Worm (Caenorhabditis elegans) whole organism, mixed stage, embryonic: ENCODE results near the gene srsx-27.

Experiments used
- blmp-1 ChIP-seq: fragments of 150-350 bp; optimal IDR thresholded peaks from 2 replicates; lab custom pipeline; 2014; ENCODE audit warnings: missing biosample characterization, missing genetic modification characterization
- ces-1 ChIP-seq: fragments of 150-350 bp; optimal IDR thresholded peaks from 2 replicates; lab custom pipeline; 2014; ENCODE audit warnings: missing biosample characterization, missing genetic modification reagents, missing genetic modification characterization
- cnd-1 ChIP-seq: fragments of 200-800 bp; sonication (Bioruptor generic); optimal IDR thresholded peaks from 2 replicates; lab custom pipeline; 2018; ENCODE audit warnings: mild to moderate bottlenecking, missing genetic modification characterization, missing compliant biosample characterization
- drap-1 ChIP-seq: fragments of 200-800 bp; sonication (Bioruptor generic); optimal IDR thresholded peaks from 3 replicates; lab custom pipeline; 2018; ENCODE audit warnings: mild to moderate bottlenecking, missing genetic modification characterization, missing compliant biosample characterization
- elt-3 ChIP-seq: fragments of 150-350 bp; optimal IDR thresholded peaks from 2 replicates; lab custom pipeline; 2014; ENCODE audit warnings: missing biosample characterization, missing genetic modification characterization
- ham-2 ChIP-seq: fragments of 200-800 bp; sonication (Bioruptor generic); optimal IDR thresholded peaks from 2 replicates; lab custom pipeline; 2018; ENCODE audit warnings: mild to moderate bottlenecking, missing genetic modification characterization, missing compliant biosample characterization
- lin-32 ChIP-seq: fragments of 200-800 bp; sonication (Bioruptor generic); optimal IDR thresholded peaks from 2 replicates; lab custom pipeline; 2018; ENCODE audit warnings: mild to moderate bottlenecking, missing genetic modification characterization, missing compliant biosample characterization
- mab-5 ChIP-seq: fragments of 150-350 bp; optimal IDR thresholded peaks from 2 replicates; lab custom pipeline; 2014; ENCODE audit warnings: missing biosample characterization, missing genetic modification characterization
- mep-1 ChIP-seq: fragments of 150-350 bp; optimal IDR thresholded peaks from 2 replicates; lab custom pipeline; 2017; ENCODE audit warnings: missing biosample characterization, missing genetic modification reagents, missing genetic modification characterization, inconsistent platforms
- nhr-12 ChIP-seq: fragments of 150-350 bp; optimal IDR thresholded peaks from 2 replicates; lab custom pipeline; 2014; ENCODE audit warnings: missing biosample characterization, missing genetic modification characterization
- nhr-2 ChIP-seq: fragments of 150-350 bp; optimal IDR thresholded peaks from 2 replicates; lab custom pipeline; 2014; ENCODE audit warnings: missing biosample characterization, missing genetic modification characterization
- nhr-76 ChIP-seq: sonication (generic microtip); optimal IDR thresholded peaks from 2 replicates; lab custom pipeline; 2017; ENCODE audit warnings: missing biosample characterization, missing genetic modification characterization
- pha-4 ChIP-seq: fragments of 150-350 bp; optimal IDR thresholded peaks from 2 replicates; lab custom pipeline; 2018; ENCODE audit warnings: missing biosample characterization, missing genetic modification reagents, missing genetic modification characterization
- sem-2 ChIP-seq: fragments of 200-800 bp; sonication (Bioruptor generic); optimal IDR thresholded peaks from 2 replicates; lab custom pipeline; 2018; ENCODE audit warnings: mild to moderate bottlenecking, missing genetic modification characterization, missing compliant biosample characterization
- snpc-4 ChIP-seq: fragments of 150-350 bp; optimal IDR thresholded peaks from 2 replicates; lab custom pipeline; 2014; ENCODE audit warnings: missing biosample characterization, missing genetic modification characterization
- unc-120 ChIP-seq: sonication (generic microtip); optimal IDR thresholded peaks from 2 replicates; lab custom pipeline; 2017; ENCODE audit warnings: missing genetic modification characterization, missing compliant biosample characterization; ENCODE audit not compliant: poor library complexity, severe bottlenecking
- unc-62 ChIP-seq: fragments of 150-350 bp; optimal IDR thresholded peaks from 2 replicates; lab custom pipeline; 2014; ENCODE audit warnings: missing biosample characterization, missing genetic modification reagents, missing genetic modification characterization
- zip-8 ChIP-seq: fragments of 150-350 bp; optimal IDR thresholded peaks from 2 replicates; lab custom pipeline; 2014; ENCODE audit warnings: missing biosample characterization, missing genetic modification characterization
- ztf-11 ChIP-seq: fragments of 150-350 bp; optimal IDR thresholded peaks from 2 replicates; lab custom pipeline; 2014; ENCODE audit warnings: missing biosample characterization, missing genetic modification characterization

srsx-27 gene

DNA sequence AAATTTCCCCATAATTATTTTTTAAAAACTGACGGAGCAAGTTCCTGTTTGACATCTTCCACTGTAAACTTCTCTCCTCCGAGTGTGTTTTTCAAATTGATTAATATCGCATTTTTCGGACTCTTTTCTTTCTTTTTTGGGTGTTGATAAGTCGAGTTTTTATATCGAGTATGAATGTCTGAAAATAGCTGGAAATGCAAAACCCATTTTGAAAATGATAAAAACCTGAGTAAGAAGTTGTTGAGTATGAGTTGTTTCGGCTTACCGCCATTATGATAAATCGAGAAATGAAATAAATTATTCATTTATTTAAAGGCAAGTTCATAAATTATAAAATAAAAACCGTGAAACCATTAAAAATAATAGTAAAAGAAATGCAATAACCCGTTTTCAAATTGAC is 35.9 kb downstream of the srsx-27 start, which contains the start of gene ZK856.18:
ZK856.18 (minus strand) TSS at position 289 of the 400 bp plus-strand sequence.
- TF ChIP-seq snpc-4 (tag; lab: Kevin White, UChicago) (no peak), nhr-2 (tag; lab: Kevin White, UChicago) (no peak), nhr-76 (no peak)

ce11 chrV:10190081-10190556 is 40.3 kb downstream of the srsx-27 start, which contains the start of gene ZK856.5:
Gene ZK856.5 (minus strand): TSS chrV:10190131.
- TF ChIP-seq nhr-12 (tag; lab: Kevin White, UChicago) (no peak), drap-1 (GFP tag; lab: Kevin White, UChicago) (no peak), nhr-76 (no peak), unc-62 (no peak), blmp-1 (no peak), snpc-4 (tag; lab: Kevin White, UChicago) (no peak), unc-120 (tag; lab: Kevin White, UChicago) (no peak), lin-32 (GFP tag; lab: Kevin White, UChicago) (no peak), cnd-1 (tag; lab: Kevin White, UChicago) (no peak)
- TF ChIP-seq, all 35 proteins: peak for 0

ce11 chrV:10191242-10191641 is 41.4 kb downstream of the srsx-27 start:
- no peak for TF ChIP-seq ham-2 (GFP tag; lab: Kevin White, UChicago)

DNA sequence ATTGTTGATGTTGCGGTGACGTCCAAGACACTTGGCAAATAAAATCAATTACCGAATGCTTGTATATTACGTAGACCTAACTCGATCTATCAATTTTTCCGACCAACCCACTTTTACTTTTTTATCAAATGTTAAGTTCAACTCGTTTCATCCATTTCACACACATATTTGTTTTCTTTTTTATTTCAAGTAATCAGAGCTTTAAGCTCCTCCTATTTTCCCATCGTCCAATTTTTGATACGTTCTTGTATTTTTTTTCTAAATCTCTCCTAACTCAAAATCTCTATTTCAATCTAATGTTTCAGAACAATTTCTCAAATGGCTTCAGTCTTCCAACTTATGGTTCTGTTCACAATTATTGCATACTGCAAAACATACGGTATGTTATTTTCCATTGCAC is 48.6 kb downstream of the srsx-27 start, which contains the start of gene ZK856.6:
ZK856.6 (plus strand) TSS at position 301 of the 400 bp plus-strand sequence.
- TF ChIP-seq ztf-11 (tag; lab: Kevin White, UChicago) (no peak), snpc-4 (tag; lab: Kevin White, UChicago) (no peak), nhr-2 (tag; lab: Kevin White, UChicago) (no peak), sem-2 (GFP tag; lab: Kevin White, UChicago) (no peak), nhr-12 (tag; lab: Kevin White, UChicago) (no peak), pha-4 (tag; lab: Kevin White, UChicago) (no peak), zip-8 (tag; lab: Kevin White, UChicago) (no peak), ces-1 (GFP tag; lab: Kevin White, UChicago) (no peak), mep-1 (no peak), mab-5 (tag; lab: Kevin White, UChicago) (no peak), lin-32 (GFP tag; lab: Kevin White, UChicago) (no peak), drap-1 (GFP tag; lab: Kevin White, UChicago) (no peak), elt-3 (tag; lab: Kevin White, UChicago) (no peak), cnd-1 (tag; lab: Kevin White, UChicago) (no peak)
